Worm (Caenorhabditis elegans): ENCODE measurements around the gene lron-12.

DNA sequence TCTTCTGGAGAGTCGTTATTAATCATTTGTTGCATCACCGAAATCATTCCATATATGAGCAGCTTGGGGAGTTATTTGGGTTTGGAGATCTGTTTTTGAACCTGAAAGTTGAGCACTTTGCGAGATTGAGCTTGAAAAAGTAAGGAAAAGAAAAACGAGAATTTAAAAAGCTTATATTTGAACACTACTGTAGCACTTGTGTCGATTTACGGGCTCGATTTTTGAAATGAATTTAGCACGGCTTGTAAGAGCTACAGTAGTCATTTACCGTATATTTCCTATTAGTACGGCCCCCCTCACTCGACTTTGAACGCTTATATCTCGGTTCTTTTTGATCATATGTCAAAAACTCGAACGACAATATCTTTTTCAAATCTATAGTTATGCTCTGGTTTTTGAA is 34.1 kb downstream of the lron-12 start, which contains the start of gene nob-1:
- TF ChIP-seq hmg-20 (GFP tag; IDR thresholded peaks at IDR 0.05) (no peak), snpc-1.3 (tag; optimal IDR thresholded peaks at IDR 0.05; ENCODE audit: insufficient read depth) (no peak), xnd-1 (tag; optimal IDR thresholded peaks at IDR 0.05) (no peak), ccch-3 (GFP tag; optimal IDR thresholded peaks at IDR 0.05) (no peak), unc-130 (GFP tag; optimal IDR thresholded peaks at IDR 0.05) (no peak), F39B2.1 (GFP tag; IDR thresholded peaks at IDR 0.05) (no peak), K11D2.4 (GFP tag; IDR thresholded peaks at IDR 0.05) (no peak), madf-10 (tag; optimal IDR thresholded peaks at IDR 0.05) (no peak), zfh-2 (GFP tag; conservative IDR thresholded peaks at IDR 0.05) (no peak), Y79H2A.3 (GFP tag; conservative IDR thresholded peaks at IDR 0.05) (no peak), zim-3 (tag; optimal IDR thresholded peaks at IDR 0.05) (no peak)

Data from whole organism, young adult.